Fruit fly (Drosophila melanogaster) whole organism: ENCODE measurements around the gene loh.

Experiments used
- EcR ChIP-seq, 2 experiments: fragments of >200 bp; optimal IDR thresholded peaks; 2 replicates each; lab custom pipeline; 2017; ENCODE audit warnings: missing biosample characterization in 2 of 2, missing genetic modification characterization in 2 of 2, missing genetic modification reagents in 2 of 2
- psq ChIP-seq: fragments of >200 bp; optimal IDR thresholded peaks from 2 replicates; lab custom pipeline; 2017

DNA sequence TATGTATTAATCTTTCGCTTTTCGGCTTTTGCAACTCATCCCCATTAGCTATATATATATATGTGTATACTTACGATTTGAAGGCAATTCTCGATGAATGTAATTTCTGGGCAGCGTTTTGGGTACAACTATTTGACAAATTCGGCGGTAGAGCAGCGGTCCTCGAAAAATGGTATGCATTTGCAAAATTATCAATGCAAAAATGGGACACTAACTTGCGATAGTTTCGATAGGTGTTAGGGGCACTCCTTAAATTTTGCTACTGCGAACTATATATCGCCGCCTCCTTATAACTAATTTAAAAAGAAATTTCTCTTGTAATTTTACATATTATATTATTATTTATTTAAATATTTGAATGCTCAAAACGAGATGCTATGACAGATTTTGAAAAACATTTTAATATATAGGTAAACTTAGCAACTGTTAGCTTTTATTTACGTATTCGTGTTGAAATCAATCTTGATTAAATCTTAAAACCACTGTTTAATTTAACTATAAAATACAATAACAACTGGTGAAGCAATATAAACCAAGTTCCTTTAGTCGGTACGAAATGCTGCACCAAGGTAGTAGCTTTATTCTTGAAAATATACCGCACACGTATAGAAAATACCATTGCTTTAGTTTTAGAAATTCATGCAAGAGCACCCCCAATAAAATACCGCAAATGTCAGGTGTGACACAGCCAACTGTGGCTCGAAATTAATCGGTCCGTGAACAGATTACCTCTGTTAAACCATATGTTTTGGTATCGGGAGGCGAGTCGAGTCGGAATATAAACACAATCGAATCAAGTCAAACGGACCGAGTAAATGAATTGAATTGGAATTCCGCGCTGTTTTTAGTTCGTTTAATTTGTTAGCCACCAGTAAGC, 28.8 kb upstream of the loh start, which contains the start of the genes CG5355 and Klp31E:
- no peak for TF ChIP-seq EcR (GFP tag; optimal IDR thresholded peaks at IDR 0.05; lab: Kevin White, UChicago)
- TF ChIP-seq psq (lab: Kevin White, UChicago): no peak
